Fruit fly (Drosophila melanogaster) whole organism, embryonic: ENCODE measurements around the gene Upf2.

ENCODE experiments used
- Antp ChIP-seq: fragments of 200-800 bp; sonication (Bioruptor generic); optimal IDR thresholded peaks from 3 replicates; lab custom pipeline; 2016; ENCODE audit warnings: missing biosample characterization, missing genetic modification characterization
- CG13775 ChIP-seq: fragments of 200-800 bp; sonication (Bioruptor generic); optimal IDR thresholded peaks from 3 replicates; lab custom pipeline; 2017; ENCODE audit warnings: missing biosample characterization, mild to moderate bottlenecking, missing genetic modification characterization
- CG16779 ChIP-seq: fragments of 200-800 bp; sonication (Bioruptor generic); IDR thresholded peaks from 2 replicates; pipeline ENCODE4 v1.3.6; 2022; ENCODE audit warnings: missing biosample characterization, missing genetic modification characterization
- CG16815 ChIP-seq: fragments of 200-800 bp; sonication (Bioruptor generic); optimal IDR thresholded peaks from 3 replicates; lab custom pipeline; 2017; ENCODE audit warnings: missing biosample characterization, mild to moderate bottlenecking, missing genetic modification characterization
- CG1832 ChIP-seq: fragments of 200-800 bp; sonication (Bioruptor generic); optimal IDR thresholded peaks from 2 replicates; lab custom pipeline; 2017; ENCODE audit warnings: missing biosample characterization, mild to moderate bottlenecking, missing genetic modification characterization, inconsistent platforms
- CG2116 ChIP-seq: fragments of 200-800 bp; sonication (Bioruptor generic); optimal IDR thresholded peaks from 3 replicates; lab custom pipeline; 2018; ENCODE audit warnings: missing biosample characterization, mild to moderate bottlenecking, missing genetic modification characterization
- CG2712 ChIP-seq: fragments of 200-800 bp; optimal IDR thresholded peaks from 3 replicates; lab custom pipeline; 2019; ENCODE audit warnings: missing biosample characterization, mild to moderate bottlenecking, missing genetic modification characterization, moderate library complexity
- CG31441 ChIP-seq: fragments of 200-800 bp; sonication (Bioruptor generic); IDR thresholded peaks from 2 replicates; pipeline ENCODE4 v1.3.6; 2022; ENCODE audit warnings: missing biosample characterization, missing genetic modification characterization
- CG32772 ChIP-seq: fragments of 200-800 bp; sonication (Bioruptor generic); IDR thresholded peaks from 2 replicates; pipeline ENCODE4 v1.3.6; 2022; ENCODE audit warnings: missing biosample characterization, missing genetic modification characterization
- CG3281 ChIP-seq: fragments of 200-800 bp; sonication (Bioruptor generic); optimal IDR thresholded peaks from 3 replicates; lab custom pipeline; 2017; ENCODE audit warnings: missing biosample characterization, mild to moderate bottlenecking, missing genetic modification characterization
- CG3847 ChIP-seq: fragments of 200-800 bp; sonication (Bioruptor generic); IDR thresholded peaks from 2 replicates; pipeline ENCODE4 v1.3.6; 2022; ENCODE audit warnings: missing biosample characterization, missing genetic modification characterization
- CG4707 ChIP-seq: fragments of 200-800 bp; sonication (Bioruptor generic); optimal IDR thresholded peaks from 2 replicates; lab custom pipeline; 2018; ENCODE audit warnings: missing biosample characterization, mild to moderate bottlenecking, missing genetic modification characterization, moderate library complexity
- CG6175 ChIP-seq: fragments of 200-800 bp; sonication (Bioruptor generic); IDR thresholded peaks from 3 replicates; pipeline ENCODE4 v1.3.6; 2022; ENCODE audit warnings: missing biosample characterization, missing genetic modification characterization
- CG7963 ChIP-seq: fragments of 200-800 bp; sonication (Bioruptor generic); IDR thresholded peaks from 3 replicates; pipeline ENCODE4 v1.3.6; 2022; ENCODE audit warnings: missing biosample characterization, missing genetic modification characterization; ENCODE audit not compliant: partially characterized antibody
- CG9727 ChIP-seq: fragments of 200-800 bp; sonication (Bioruptor generic); optimal IDR thresholded peaks from 3 replicates; lab custom pipeline; 2017; ENCODE audit warnings: missing biosample characterization, mild to moderate bottlenecking, missing genetic modification characterization
- CG9876 ChIP-seq: fragments of 200-800 bp; sonication (Bioruptor generic); optimal IDR thresholded peaks from 2 replicates; lab custom pipeline; 2016; ENCODE audit warnings: missing biosample characterization, missing genetic modification characterization
- CoRest ChIP-seq: fragments of 200-800 bp; sonication (Bioruptor generic); optimal IDR thresholded peaks from 3 replicates; lab custom pipeline; 2018; ENCODE audit warnings: missing biosample characterization, mild to moderate bottlenecking, missing genetic modification characterization, moderate library complexity
- Deaf1 ChIP-seq: fragments of 200-800 bp; optimal IDR thresholded peaks from 3 replicates; lab custom pipeline; 2019; ENCODE audit warnings: missing biosample characterization, mild to moderate bottlenecking, missing genetic modification characterization, moderate library complexity
- Doc3 ChIP-seq: fragments of 200-800 bp; sonication (Bioruptor generic); IDR thresholded peaks from 3 replicates; pipeline ENCODE4 v1.3.6; 2022; ENCODE audit warnings: missing biosample characterization, missing genetic modification characterization; ENCODE audit not compliant: partially characterized antibody
- E2f1 ChIP-seq: fragments of 200-800 bp; sonication (Bioruptor generic); IDR thresholded peaks from 2 replicates; pipeline ENCODE4 v1.3.6; 2022; ENCODE audit warnings: missing biosample characterization, missing genetic modification characterization
- Fer1 ChIP-seq: fragments of 200-800 bp; sonication (Bioruptor generic); optimal IDR thresholded peaks from 2 replicates; lab custom pipeline; 2017; ENCODE audit warnings: missing biosample characterization, mild to moderate bottlenecking, missing genetic modification characterization
- GATAe ChIP-seq: fragments of 200-800 bp; sonication (Bioruptor generic); conservative IDR thresholded peaks from 2 replicates; pipeline ENCODE4 v1.3.6; 2022; ENCODE audit warnings: missing biosample characterization, missing genetic modification characterization
- H15 ChIP-seq: fragments of 200-800 bp; sonication (Bioruptor generic); IDR thresholded peaks from 3 replicates; pipeline ENCODE4 v1.3.6; 2022; ENCODE audit warnings: missing biosample characterization, missing genetic modification characterization
- Hand ChIP-seq: fragments of 200-800 bp; sonication (Bioruptor generic); optimal IDR thresholded peaks from 2 replicates; lab custom pipeline; 2017; ENCODE audit warnings: mild to moderate bottlenecking, missing biosample characterization, missing genetic modification reagents, missing genetic modification characterization
- Hr78 ChIP-seq, 2 experiments: fragments of 200-800 bp in 1 of 2; fragments of >200 bp in 1 of 2; sonication (Bioruptor generic) in 1 of 2; optimal IDR thresholded peaks; 2 replicates each; lab custom pipeline; 2017 to 2019; ENCODE audit warnings: missing biosample characterization in 2 of 2, missing genetic modification characterization in 2 of 2, mild to moderate bottlenecking in 1 of 2, moderate library complexity in 1 of 2
- MBD-R2 ChIP-seq: fragments of 200-800 bp; sonication (Bioruptor generic); IDR thresholded peaks from 2 replicates; pipeline ENCODE4 v1.3.6; 2022; ENCODE audit warnings: missing biosample characterization, missing genetic modification characterization
- MESR4 ChIP-seq: fragments of 200-800 bp; sonication (Bioruptor generic); optimal IDR thresholded peaks from 2 replicates; lab custom pipeline; 2018; ENCODE audit warnings: missing biosample characterization, mild to moderate bottlenecking, missing genetic modification characterization, moderate library complexity
- Med ChIP-seq: fragments of 200-800 bp; sonication (Bioruptor generic); peaks from one replicate; lab custom pipeline; 2016; ENCODE audit warnings: missing biosample characterization, missing genetic modification characterization, mild to moderate bottlenecking, inconsistent platforms, moderate library complexity
- NC2β ChIP-seq: fragments of 200-800 bp; sonication (Bioruptor generic); optimal IDR thresholded peaks from 2 replicates; lab custom pipeline; 2016; ENCODE audit warnings: missing biosample characterization, missing genetic modification characterization
- NFAT ChIP-seq: fragments of 200-800 bp; sonication (Bioruptor generic); IDR thresholded peaks from 2 replicates; pipeline ENCODE4 v1.3.6; 2022; ENCODE audit warnings: missing biosample characterization, missing genetic modification characterization
- Oaz ChIP-seq: fragments of 200-800 bp; sonication (Bioruptor generic); IDR thresholded peaks from 2 replicates; pipeline ENCODE4 v1.3.6; 2022; ENCODE audit warnings: missing biosample characterization, missing genetic modification characterization
- PHDP ChIP-seq: fragments of 200-800 bp; sonication (Bioruptor generic); optimal IDR thresholded peaks from 3 replicates; lab custom pipeline; 2018; ENCODE audit warnings: missing biosample characterization, mild to moderate bottlenecking, missing genetic modification characterization, moderate library complexity
- al ChIP-seq: fragments of 200-800 bp; sonication (Bioruptor generic); IDR thresholded peaks from 2 replicates; pipeline ENCODE4 v1.3.6; 2022; ENCODE audit warnings: missing biosample characterization, missing genetic modification characterization
- bab2 ChIP-seq: fragments of 200-800 bp; sonication (Bioruptor generic); optimal IDR thresholded peaks from 2 replicates; lab custom pipeline; 2016; ENCODE audit warnings: missing biosample characterization, missing genetic modification characterization
- cad ChIP-seq: fragments of >200 bp; optimal IDR thresholded peaks from 2 replicates; lab custom pipeline; 2017; ENCODE audit warnings: missing biosample characterization, missing genetic modification characterization
- dmrt99B ChIP-seq: fragments of 200-800 bp; sonication (Bioruptor generic); optimal IDR thresholded peaks from 2 replicates; lab custom pipeline; 2018; ENCODE audit warnings: missing biosample characterization, mild to moderate bottlenecking, missing genetic modification characterization, moderate library complexity
- eve ChIP-seq, 2 experiments: fragments of >200 bp; optimal IDR thresholded peaks; 2 replicates each; lab custom pipeline; 2017; ENCODE audit warnings: missing biosample characterization in 2 of 2, missing genetic modification characterization in 2 of 2
- fu2 ChIP-seq: fragments of 200-800 bp; sonication (Bioruptor generic); optimal IDR thresholded peaks from 2 replicates; lab custom pipeline; 2016; ENCODE audit warnings: missing biosample characterization, missing genetic modification characterization
- gsb ChIP-seq: fragments of 200-800 bp; sonication (Bioruptor generic); IDR thresholded peaks from 2 replicates; pipeline ENCODE4 v1.3.6; 2022; ENCODE audit warnings: missing biosample characterization, missing genetic modification characterization
- ham ChIP-seq: fragments of 200-800 bp; sonication (Bioruptor generic); IDR thresholded peaks from 2 replicates; pipeline ENCODE4 v1.3.6; 2022; ENCODE audit warnings: missing biosample characterization, missing genetic modification characterization
- ind ChIP-seq: fragments of 200-800 bp; sonication (Bioruptor generic); optimal IDR thresholded peaks from 3 replicates; lab custom pipeline; 2016; ENCODE audit warnings: missing biosample characterization, missing genetic modification characterization
- peb ChIP-seq: fragments of 200-800 bp; sonication (Bioruptor generic); IDR thresholded peaks from 2 replicates; pipeline ENCODE4 v1.3.6; 2022; ENCODE audit warnings: missing biosample characterization, missing genetic modification characterization
- ranshi ChIP-seq: fragments of 200-800 bp; sonication (Bioruptor generic); IDR thresholded peaks from 2 replicates; pipeline ENCODE4 v1.3.6; 2022; ENCODE audit warnings: missing biosample characterization, missing genetic modification characterization
- sima ChIP-seq: fragments of 200-800 bp; sonication (Bioruptor generic); optimal IDR thresholded peaks from 2 replicates; lab custom pipeline; 2016; ENCODE audit warnings: missing biosample characterization, missing genetic modification characterization
- slou ChIP-seq: fragments of 200-800 bp; sonication (Bioruptor generic); optimal IDR thresholded peaks from 3 replicates; lab custom pipeline; 2016; ENCODE audit warnings: missing biosample characterization, missing genetic modification characterization
- sqz ChIP-seq: fragments of 200-800 bp; sonication (Bioruptor generic); optimal IDR thresholded peaks from 3 replicates; lab custom pipeline; 2018; ENCODE audit warnings: missing biosample characterization, mild to moderate bottlenecking, missing genetic modification characterization
- tin ChIP-seq: fragments of 200-800 bp; sonication (Bioruptor generic); optimal IDR thresholded peaks from 3 replicates; lab custom pipeline; 2016; ENCODE audit warnings: missing biosample characterization, missing genetic modification characterization
- twi ChIP-seq: fragments of 200-800 bp; optimal IDR thresholded peaks from 2 replicates; lab custom pipeline; 2019; ENCODE audit warnings: missing biosample characterization, mild to moderate bottlenecking, missing genetic modification characterization, moderate library complexity
- vvl ChIP-seq: fragments of 200-800 bp; sonication (Bioruptor generic); IDR thresholded peaks from 2 replicates; pipeline ENCODE4 v1.3.6; 2022; ENCODE audit warnings: missing biosample characterization, missing genetic modification characterization
- wek ChIP-seq: fragments of 200-800 bp; sonication (Bioruptor generic); optimal IDR thresholded peaks from 3 replicates; lab custom pipeline; 2018; ENCODE audit warnings: missing biosample characterization, mild to moderate bottlenecking, missing genetic modification characterization, moderate library complexity
- zen2 ChIP-seq: fragments of 200-800 bp; sonication (Bioruptor generic); IDR thresholded peaks from 3 replicates; pipeline ENCODE4 v1.3.6; 2022; ENCODE audit warnings: missing biosample characterization, missing genetic modification characterization; ENCODE audit not compliant: partially characterized antibody

The Upf2 gene

dm6 chrX:8112715-8113114 lies 37.4 kb upstream of the Upf2 start (continued):
- peak; percentile 70 for TF ChIP-seq GATAe (GFP tag; lab: Robert Waterston, UW)
- 0 out of 2 replicates have a peak, but pooled peaks have one; percentile 14 for TF ChIP-seq ham
- TF ChIP-seq Hr78 (GFP tag; optimal IDR thresholded peaks at IDR 0.05; lab: Kevin White, UChicago) = no peak
- no peak for TF ChIP-seq E2f1 (GFP tag; lab: Robert Waterston, UW)
- no peak for TF ChIP-seq CG1832 (GFP tag; lab: Kevin White, UChicago)
- no peak for TF ChIP-seq peb
- peak; percentile 62 for TF ChIP-seq Fer1 (GFP tag; lab: Kevin White, UChicago)
- TF ChIP-seq CG7963 (GFP tag; lab: Robert Waterston, UW) = no peak
- TF ChIP-seq tin (GFP tag; lab: Kevin White, UChicago) = no peak
- TF ChIP-seq CG13775 = peak; percentile 32
- TF ChIP-seq CG9876 (GFP tag; lab: Kevin White, UChicago) = no peak
- no peak for TF ChIP-seq CG2116 (GFP tag; lab: Kevin White, UChicago)
- peak; percentile 31 for TF ChIP-seq dmrt99B (tag; lab: Kevin White, UChicago)
- TF ChIP-seq MESR4 (GFP tag; lab: Kevin White, UChicago) = no peak
- peak; percentile 30 for TF ChIP-seq bab2 (GFP tag; lab: Kevin White, UChicago)
- no peak for TF ChIP-seq eve (GFP tag; optimal IDR thresholded peaks at IDR 0.05; lab: Kevin White, UChicago)
- TF ChIP-seq slou = peak; percentile 8
- TF ChIP-seq CG16815 (GFP tag; lab: Kevin White, UChicago) = no peak
- TF ChIP-seq cad (GFP tag; lab: Kevin White, UChicago) = no peak
- TF ChIP-seq Med (GFP tag; lab: Kevin White, UChicago) = peak; percentile 53
- no peak for TF ChIP-seq H15
- no peak for TF ChIP-seq CG4707 (GFP tag; lab: Kevin White, UChicago)
- no peak for TF ChIP-seq CG32772
- peak; percentile 2 for TF ChIP-seq fu2 (GFP tag; lab: Kevin White, UChicago)
- no peak for TF ChIP-seq twi
- TF ChIP-seq sqz (GFP tag; lab: Kevin White, UChicago) = no peak
- no peak for TF ChIP-seq CG6175 (GFP tag; lab: Robert Waterston, UW)
- TF ChIP-seq CoRest (tag; lab: Kevin White, UChicago) = peak; percentile 28
- TF ChIP-seq CG16779 (GFP tag; lab: Robert Waterston, UW) = no peak
- TF ChIP-seq NFAT (GFP tag; lab: Robert Waterston, UW) = 0 out of 2 replicates have a peak, but pooled peaks have one; percentile 3
- peak; percentile 47 for TF ChIP-seq al (GFP tag; lab: Robert Waterston, UW)
- 0 out of 2 replicates have a peak, but pooled peaks have one; percentile 31 for TF ChIP-seq Oaz (GFP tag; lab: Robert Waterston, UW)
- peak; percentile 56 for TF ChIP-seq CG3281 (GFP tag; lab: Kevin White, UChicago)
- no peak for TF ChIP-seq CG31441 (GFP tag; lab: Robert Waterston, UW)
- peak; percentile 29 for TF ChIP-seq PHDP (tag; lab: Kevin White, UChicago)
- TF ChIP-seq wek = no peak
- TF ChIP-seq Doc3 (GFP tag; lab: Robert Waterston, UW) = no peak
- TF ChIP-seq Hand (GFP tag; lab: Kevin White, UChicago) = no peak
- TF ChIP-seq ind (GFP tag; lab: Kevin White, UChicago) = no peak
- peak; percentile 45; the same call in 1 of the 2 replicates for TF ChIP-seq CG3847 (GFP tag; lab: Robert Waterston, UW)
- TF ChIP-seq NC2β (GFP tag; lab: Kevin White, UChicago) = no peak
- no peak for TF ChIP-seq CG2712 (tag; lab: Kevin White, UChicago)
- TF ChIP-seq MBD-R2 (GFP tag; lab: Robert Waterston, UW) = peak; percentile 29; the same call in 1 of the 2 replicates
- TF ChIP-seq Deaf1 (tag; lab: Kevin White, UChicago) = no peak
- peak; percentile 15; the same call in 1 of the 2 replicates for TF ChIP-seq ranshi (GFP tag; lab: Robert Waterston, UW)
- no peak for TF ChIP-seq sima (GFP tag; lab: Kevin White, UChicago)
- TF ChIP-seq gsb (GFP tag; lab: Robert Waterston, UW) = 0 out of 2 replicates have a peak, but pooled peaks have one; percentile 39
- TF ChIP-seq Antp (GFP tag; lab: Kevin White, UChicago) = peak; percentile 5
- no peak for TF ChIP-seq zen2
- TF ChIP-seq CG9727 (GFP tag; lab: Kevin White, UChicago) = peak; percentile 17
- TF ChIP-seq vvl (GFP tag; lab: Robert Waterston, UW) = peak; percentile 60; the same call in 1 of the 2 replicates
